Fruit fly (Drosophila melanogaster): Measurements from ENCODE around the gene Tfb5.

- TF ChIP-seq Sox14 (GFP tag; optimal IDR thresholded peaks at IDR 0.05) = no peak
- TF ChIP-seq CG3032 (tag; optimal IDR thresholded peaks at IDR 0.05) = no peak
Observed at dm6 chr2L:5022602-5023001, 12.0 kb upstream of the Tfb5 start.
